Fruit fly (Drosophila melanogaster) whole organism, wandering third instar larva: Measurements from ENCODE around the gene ds.
A peak's percentile ranks its signal among the peaks of the same experiment; 100 is the strongest.

Source experiments
- Sp1 ChIP-seq: fragments of 200-800 bp; sonication (Bioruptor generic); optimal IDR thresholded peaks from 3 replicates; lab custom pipeline; 2019; ENCODE audit warnings: missing biosample characterization, mild to moderate bottlenecking, missing genetic modification characterization, moderate library complexity
- br ChIP-seq: fragments of 200-800 bp; sonication (Bioruptor generic); optimal IDR thresholded peaks from 2 replicates; lab custom pipeline; 2016; ENCODE audit warnings: missing biosample characterization, missing genetic modification characterization
- sv ChIP-seq: fragments of 200-800 bp; sonication (Bioruptor generic); optimal IDR thresholded peaks from 3 replicates; lab custom pipeline; 2016; ENCODE audit warnings: missing biosample characterization, missing genetic modification characterization

DNA sequence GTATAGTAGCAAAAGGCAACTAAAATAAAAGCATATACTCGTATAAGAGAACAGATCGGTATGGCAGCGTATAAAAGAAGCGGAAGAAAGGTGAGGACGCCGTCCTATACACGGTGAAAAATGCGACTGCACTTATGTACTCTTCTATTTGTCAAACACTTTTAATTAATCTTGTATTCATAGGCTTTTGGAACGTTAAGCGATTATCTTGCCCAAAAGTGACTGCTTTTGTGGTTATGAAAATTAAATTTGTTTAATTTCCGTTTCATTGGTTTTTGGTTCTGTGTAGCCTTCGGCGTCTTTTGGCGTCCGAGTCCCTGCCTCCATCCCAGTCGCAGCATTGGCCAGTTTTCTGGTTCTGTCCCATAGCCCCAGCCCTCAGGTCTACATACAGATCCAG, 44.0 kb downstream of the ds start:
- TF ChIP-seq sv (GFP tag; lab: Kevin White, UChicago) = no peak
- peak; percentile 89 for TF ChIP-seq br (GFP tag; lab: Kevin White, UChicago)
- peak; percentile 77 for TF ChIP-seq Sp1 (GFP tag; lab: Kevin White, UChicago)
